ENCODE assay signal across 2 fruit fly cellular contexts in genomic region chr2L:21263470-21264146, dm6.
A peak's percentile ranks its signal among the peaks of the same experiment; 100 is the strongest.
TF ChIP-seq lines count a peak whose summit lies in the region.

No protein-coding gene starts in this region.

TF ChIP-seq in whole organism, embryonic, 481 proteins besides CTCF, POLR2A, EP300 and RAD21 (continued from another document and continues in another):
- peak; percentile 3 for TF ChIP-seq gcm (GFP tag; optimal IDR thresholded peaks at IDR 0.05; lab: Kevin White, UChicago)
- peak; percentile 23 for TF ChIP-seq chn (GFP tag; optimal IDR thresholded peaks at IDR 0.05; lab: Kevin White, UChicago)
- no peak for TF ChIP-seq klu (GFP tag; IDR thresholded peaks at IDR 0.05; lab: Robert Waterston, UW)
- TF ChIP-seq odd (GFP tag; optimal IDR thresholded peaks at IDR 0.05; lab: Kevin White, UChicago) = peak; percentile 24
- no peak for TF ChIP-seq gsb (GFP tag; IDR thresholded peaks at IDR 0.05; lab: Robert Waterston, UW)
- no peak for TF ChIP-seq HLHmδ (GFP tag; optimal IDR thresholded peaks at IDR 0.05; lab: Kevin White, UChicago)
- TF ChIP-seq bab2 (GFP tag; optimal IDR thresholded peaks at IDR 0.05; lab: Kevin White, UChicago) = peak; percentile 2
- no peak for TF ChIP-seq lilli (GFP tag; optimal IDR thresholded peaks at IDR 0.05; lab: Kevin White, UChicago)
- no peak for TF ChIP-seq CG17328 (GFP tag; IDR thresholded peaks at IDR 0.05; lab: Robert Waterston, UW)
- TF ChIP-seq abd-A (tag; optimal IDR thresholded peaks at IDR 0.05; lab: Kevin White, UChicago) = no peak
- peak; percentile 27 for TF ChIP-seq CG8924 (tag; optimal IDR thresholded peaks at IDR 0.05; lab: Kevin White, UChicago)
- peak; percentile 25 for TF ChIP-seq CG7839 (tag; optimal IDR thresholded peaks at IDR 0.05; lab: Kevin White, UChicago)
- TF ChIP-seq dmrt11E (tag; optimal IDR thresholded peaks at IDR 0.05; lab: Kevin White, UChicago) = peak; percentile 51
- peak; percentile 18 for TF ChIP-seq sima (GFP tag; optimal IDR thresholded peaks at IDR 0.05; lab: Kevin White, UChicago)
- no peak for TF ChIP-seq CG18599 (GFP tag; optimal IDR thresholded peaks at IDR 0.05; lab: Kevin White, UChicago)
- TF ChIP-seq CG1647 (GFP tag; optimal IDR thresholded peaks at IDR 0.05; lab: Kevin White, UChicago) = no peak
- no peak for TF ChIP-seq Fer2 (tag; optimal IDR thresholded peaks at IDR 0.05; lab: Kevin White, UChicago)
- no peak for TF ChIP-seq hkb (optimal IDR thresholded peaks at IDR 0.05; lab: Kevin White, UChicago)
- TF ChIP-seq hkb (GFP tag; IDR thresholded peaks at IDR 0.05; lab: Robert Waterston, UW) = peak; percentile 52; the same call in 1 of the 2 replicates
- TF ChIP-seq sc (optimal IDR thresholded peaks at IDR 0.05; lab: Kevin White, UChicago) = no peak
- TF ChIP-seq sc (GFP tag; optimal IDR thresholded peaks at IDR 0.05; lab: Kevin White, UChicago) = no peak
- no peak for TF ChIP-seq CG8290 (GFP tag; optimal IDR thresholded peaks at IDR 0.05; lab: Kevin White, UChicago)
- peak; percentile 14 to 20 for TF ChIP-seq CG8290 (tag; optimal IDR thresholded peaks at IDR 0.05; lab: Kevin White, UChicago)
- TF ChIP-seq Sry-δ (GFP tag; optimal IDR thresholded peaks at IDR 0.05; lab: Kevin White, UChicago) = no peak
- TF ChIP-seq CG1024 (GFP tag; IDR thresholded peaks at IDR 0.05; lab: Robert Waterston, UW) = peak; percentile 30; the same call in 1 of the 2 replicates
- no peak for TF ChIP-seq CG11247 (GFP tag; IDR thresholded peaks at IDR 0.05; lab: Robert Waterston, UW)
- no peak for TF ChIP-seq luna (GFP tag; optimal IDR thresholded peaks at IDR 0.05; lab: Kevin White, UChicago)
- peak; percentile 53 for TF ChIP-seq CG2712 (tag; optimal IDR thresholded peaks at IDR 0.05; lab: Kevin White, UChicago)
- TF ChIP-seq CG4707 (GFP tag; optimal IDR thresholded peaks at IDR 0.05; lab: Kevin White, UChicago) = no peak
- peak; percentile 13 for TF ChIP-seq CG4328 (GFP tag; optimal IDR thresholded peaks at IDR 0.05; lab: Kevin White, UChicago)
- TF ChIP-seq rib (GFP tag; IDR thresholded peaks at IDR 0.05; lab: Robert Waterston, UW) = no peak
- no peak for TF ChIP-seq ap (GFP tag; IDR thresholded peaks at IDR 0.05; lab: Robert Waterston, UW)
- no peak for TF ChIP-seq Abd-B (GFP tag; optimal IDR thresholded peaks at IDR 0.05; lab: Kevin White, UChicago)
- TF ChIP-seq Taf1 (GFP tag; IDR thresholded peaks at IDR 0.05; lab: Robert Waterston, UW) = no peak
- TF ChIP-seq CG12155 (GFP tag; optimal IDR thresholded peaks at IDR 0.05; lab: Kevin White, UChicago) = no peak
- TF ChIP-seq CG15514 (GFP tag; optimal IDR thresholded peaks at IDR 0.05; lab: Kevin White, UChicago) = peak; percentile 23
- TF ChIP-seq ken (GFP tag; IDR thresholded peaks at IDR 0.05; lab: Robert Waterston, UW) = no peak
- no peak for TF ChIP-seq CG34422 (GFP tag; IDR thresholded peaks at IDR 0.05; lab: Robert Waterston, UW)
- TF ChIP-seq ttk (GFP tag; IDR thresholded peaks at IDR 0.05; lab: Robert Waterston, UW) = no peak
- peak; percentile 10 for TF ChIP-seq lbe (GFP tag; optimal IDR thresholded peaks at IDR 0.05; lab: Kevin White, UChicago)
- peak; percentile 36 for TF ChIP-seq CG4424 (GFP tag; optimal IDR thresholded peaks at IDR 0.05; lab: Kevin White, UChicago)
- no peak for TF ChIP-seq CG34224 (GFP tag; IDR thresholded peaks at IDR 0.05; lab: Robert Waterston, UW; ENCODE audit: partially characterized antibody)
- no peak for TF ChIP-seq pum (GFP tag; optimal IDR thresholded peaks at IDR 0.05; lab: Kevin White, UChicago)
- TF ChIP-seq CG7357 (GFP tag; IDR thresholded peaks at IDR 0.05; lab: Robert Waterston, UW) = peak; percentile 77; the same call in 2 of the 3 replicates
- TF ChIP-seq CG10209 (GFP tag; optimal IDR thresholded peaks at IDR 0.05; lab: Kevin White, UChicago) = peak; percentile 55
- TF ChIP-seq CG30020 (tag; optimal IDR thresholded peaks at IDR 0.05; lab: Kevin White, UChicago) = peak; percentile 65
- no peak for TF ChIP-seq CG7372 (GFP tag; IDR thresholded peaks at IDR 0.05; lab: Robert Waterston, UW)
- peak; percentile 42 for TF ChIP-seq CG10267 (tag; optimal IDR thresholded peaks at IDR 0.05; lab: Kevin White, UChicago)
- TF ChIP-seq Ets65A (GFP tag; lab: Kevin White, UChicago) = no peak
- no peak for TF ChIP-seq sqz (GFP tag; optimal IDR thresholded peaks at IDR 0.05; lab: Kevin White, UChicago)
- TF ChIP-seq CG18262 (tag; optimal IDR thresholded peaks at IDR 0.05; lab: Kevin White, UChicago) = peak; percentile 52
- no peak for TF ChIP-seq ranshi (GFP tag; IDR thresholded peaks at IDR 0.05; lab: Robert Waterston, UW)
- TF ChIP-seq Rfx (GFP tag; IDR thresholded peaks at IDR 0.05; lab: Robert Waterston, UW) = no peak
- no peak for TF ChIP-seq Camta (GFP tag; optimal IDR thresholded peaks at IDR 0.05; lab: Kevin White, UChicago)
- TF ChIP-seq tio (GFP tag; optimal IDR thresholded peaks at IDR 0.05; lab: Kevin White, UChicago) = peak; percentile 12
- no peak for TF ChIP-seq sob (GFP tag; IDR thresholded peaks at IDR 0.05; lab: Robert Waterston, UW)
- TF ChIP-seq NC2β (GFP tag; optimal IDR thresholded peaks at IDR 0.05; lab: Kevin White, UChicago) = no peak
- TF ChIP-seq Usf (GFP tag; optimal IDR thresholded peaks at IDR 0.05; lab: Kevin White, UChicago) = no peak
- no peak for TF ChIP-seq CG6175 (GFP tag; IDR thresholded peaks at IDR 0.05; lab: Robert Waterston, UW)
- TF ChIP-seq wdn (GFP tag; IDR thresholded peaks at IDR 0.05; lab: Robert Waterston, UW) = no peak
- TF ChIP-seq CG12104 (GFP tag; optimal IDR thresholded peaks at IDR 0.05; lab: Kevin White, UChicago) = no peak
- TF ChIP-seq CG9876 (GFP tag; optimal IDR thresholded peaks at IDR 0.05; lab: Kevin White, UChicago) = no peak
- TF ChIP-seq knrl (GFP tag; IDR thresholded peaks at IDR 0.05; lab: Robert Waterston, UW; ENCODE audit: partially characterized antibody) = no peak
- no peak; the same call in 1 of the 2 replicates for TF ChIP-seq CG14014 (GFP tag; IDR thresholded peaks at IDR 0.05; lab: Robert Waterston, UW)
- 0 out of 2 replicates have a peak, but pooled peaks have one; percentile 22 for TF ChIP-seq seq (GFP tag; IDR thresholded peaks at IDR 0.05; lab: Robert Waterston, UW)
- TF ChIP-seq grn (GFP tag; optimal IDR thresholded peaks at IDR 0.05; lab: Kevin White, UChicago) = no peak
- no peak for TF ChIP-seq mld (GFP tag; IDR thresholded peaks at IDR 0.05; lab: Robert Waterston, UW; ENCODE audit: partially characterized antibody)
- TF ChIP-seq CHES-1-like (GFP tag; optimal IDR thresholded peaks at IDR 0.05; lab: Kevin White, UChicago) = peak; percentile 23
- TF ChIP-seq CG17359 (tag; optimal IDR thresholded peaks at IDR 0.05; lab: Kevin White, UChicago) = no peak

TF ChIP-seq in whole organism, prepupa, 60 proteins besides CTCF, POLR2A, EP300 and RAD21 (continued from another document):
- TF ChIP-seq achi (GFP tag; optimal IDR thresholded peaks at IDR 0.05; lab: Kevin White, UChicago) (peak; percentile 43), CG3919 (GFP tag; optimal IDR thresholded peaks at IDR 0.05; lab: Kevin White, UChicago) (no peak), lz (GFP tag; optimal IDR thresholded peaks at IDR 0.05; lab: Kevin White, UChicago) (peak; percentile 2), Ets21C (GFP tag; optimal IDR thresholded peaks at IDR 0.05; lab: Kevin White, UChicago) (no peak), fd85E (GFP tag; optimal IDR thresholded peaks at IDR 0.05; lab: Kevin White, UChicago) (no peak), CG10631 (GFP tag; optimal IDR thresholded peaks at IDR 0.05; lab: Kevin White, UChicago) (peak; percentile 64), CG8319 (GFP tag; optimal IDR thresholded peaks at IDR 0.05; lab: Kevin White, UChicago) (no peak), topi (GFP tag; optimal IDR thresholded peaks at IDR 0.05; lab: Kevin White, UChicago) (peak; percentile 38), CG4318 (GFP tag; optimal IDR thresholded peaks at IDR 0.05; lab: Kevin White, UChicago) (no peak), fkh (GFP tag; optimal IDR thresholded peaks at IDR 0.05; lab: Kevin White, UChicago) (peak; percentile 60), acj6 (GFP tag; optimal IDR thresholded peaks at IDR 0.05; lab: Kevin White, UChicago) (peak; percentile 27), Met (GFP tag; optimal IDR thresholded peaks at IDR 0.05; lab: Kevin White, UChicago) (peak; percentile 16), CG32006 (GFP tag; optimal IDR thresholded peaks at IDR 0.05; lab: Kevin White, UChicago) (no peak), CG11294 (GFP tag; IDR thresholded peaks at IDR 0.05; lab: Robert Waterston, UW) (no peak), CG10669 (GFP tag; optimal IDR thresholded peaks at IDR 0.05; lab: Kevin White, UChicago) (no peak), net (GFP tag; optimal IDR thresholded peaks at IDR 0.05; lab: Kevin White, UChicago) (no peak), spab (GFP tag; optimal IDR thresholded peaks at IDR 0.05; lab: Kevin White, UChicago) (no peak), Hr39 (GFP tag; optimal IDR thresholded peaks at IDR 0.05; lab: Kevin White, UChicago) (no peak), esn (GFP tag; optimal IDR thresholded peaks at IDR 0.05; lab: Kevin White, UChicago) (peak; percentile 52), pdm3 (GFP tag; optimal IDR thresholded peaks at IDR 0.05; lab: Kevin White, UChicago) (peak; percentile 26), Hr38 (GFP tag; optimal IDR thresholded peaks at IDR 0.05; lab: Kevin White, UChicago) (no peak), dac (GFP tag; optimal IDR thresholded peaks at IDR 0.05; lab: Kevin White, UChicago) (no peak), CG15336 (GFP tag; IDR thresholded peaks at IDR 0.05; lab: Robert Waterston, UW) (peak; percentile 42; the same call in 1 of the 2 replicates), fd59A (GFP tag; optimal IDR thresholded peaks at IDR 0.05; lab: Kevin White, UChicago) (no peak), Sox102F (GFP tag; optimal IDR thresholded peaks at IDR 0.05; lab: Kevin White, UChicago) (peak; percentile 56), CG31627 (GFP tag; optimal IDR thresholded peaks at IDR 0.05; lab: Kevin White, UChicago) (peak; percentile 21), dsx (GFP tag; optimal IDR thresholded peaks at IDR 0.05; lab: Kevin White, UChicago; ENCODE audit: poor library complexity, severe bottlenecking) (no peak), eg (GFP tag; IDR thresholded peaks at IDR 0.05; lab: Robert Waterston, UW) (no peak), OdsH (GFP tag; optimal IDR thresholded peaks at IDR 0.05; lab: Kevin White, UChicago) (peak; percentile 51), CG16779 (tag; optimal IDR thresholded peaks at IDR 0.05; lab: Kevin White, UChicago) (no peak), CG3032 (tag; optimal IDR thresholded peaks at IDR 0.05; lab: Kevin White, UChicago) (peak; percentile 23), Hr4 (GFP tag; optimal IDR thresholded peaks at IDR 0.05; lab: Kevin White, UChicago) (no peak), CG8632 (GFP tag; optimal IDR thresholded peaks at IDR 0.05; lab: Kevin White, UChicago) (peak; percentile 30), Ets96B (tag; optimal IDR thresholded peaks at IDR 0.05; lab: Kevin White, UChicago) (peak; percentile 25), CG6792 (GFP tag; optimal IDR thresholded peaks at IDR 0.05; lab: Kevin White, UChicago) (peak; percentile 40), CG6276 (GFP tag; optimal IDR thresholded peaks at IDR 0.05; lab: Kevin White, UChicago) (no peak), CG34406 (GFP tag; optimal IDR thresholded peaks at IDR 0.05; lab: Kevin White, UChicago) (peak; percentile 35), CG11762 (GFP tag; optimal IDR thresholded peaks at IDR 0.05; lab: Kevin White, UChicago; ENCODE audit: insufficient read depth) (no peak), CG6163 (GFP tag; IDR thresholded peaks at IDR 0.05; lab: Robert Waterston, UW) (no peak)
TF ChIP-seq in whole organism, prepupa: peak in this region for 24.
